Worm (Caenorhabditis elegans) whole organism, mixed stage, embryonic: ENCODE measurements around the gene Y53G8AR.5.

ENCODE experiments used
- bed-3 ChIP-seq: fragments of 200-800 bp; sonication (Bioruptor generic); optimal IDR thresholded peaks from 3 replicates; lab custom pipeline; 2018; ENCODE audit warnings: mild to moderate bottlenecking, missing genetic modification characterization, moderate library complexity, missing compliant biosample characterization
- blmp-1 ChIP-seq: fragments of 150-350 bp; optimal IDR thresholded peaks from 2 replicates; lab custom pipeline; 2014; ENCODE audit warnings: missing biosample characterization, missing genetic modification characterization
- ceh-39 ChIP-seq: fragments of 150-350 bp; optimal IDR thresholded peaks from 2 replicates; lab custom pipeline; 2014; ENCODE audit warnings: missing biosample characterization, missing genetic modification characterization
- ceh-83 ChIP-seq: fragments of 200-800 bp; sonication (Bioruptor generic); optimal IDR thresholded peaks from 2 replicates; lab custom pipeline; 2018; ENCODE audit warnings: mild to moderate bottlenecking, missing genetic modification characterization, missing compliant biosample characterization
- elt-1 ChIP-seq: sonication (generic microtip); optimal IDR thresholded peaks from 2 replicates; lab custom pipeline; 2017; ENCODE audit warnings: missing genetic modification characterization, mild to moderate bottlenecking, missing compliant biosample characterization, antibody characterized with exemption, moderate library complexity, borderline replicate concordance; ENCODE audit not compliant: insufficient read depth
- lin-13 ChIP-seq: fragments of 150-350 bp; optimal IDR thresholded peaks from 2 replicates; lab custom pipeline; 2014; ENCODE audit warnings: missing biosample characterization, missing genetic modification characterization
- lsy-2 ChIP-seq: fragments of 150-350 bp; optimal IDR thresholded peaks from 2 replicates; lab custom pipeline; 2014; ENCODE audit warnings: missing biosample characterization, missing genetic modification characterization
- nhr-28 ChIP-seq: fragments of 150-350 bp; optimal IDR thresholded peaks from 2 replicates; lab custom pipeline; 2014; ENCODE audit warnings: missing biosample characterization, missing genetic modification characterization
- nhr-76 ChIP-seq: sonication (generic microtip); optimal IDR thresholded peaks from 2 replicates; lab custom pipeline; 2017; ENCODE audit warnings: missing biosample characterization, missing genetic modification characterization
- sptf-1 ChIP-seq: sonication (generic microtip); optimal IDR thresholded peaks from 2 replicates; lab custom pipeline; 2017; ENCODE audit warnings: mild to moderate bottlenecking, missing genetic modification characterization, moderate library complexity, missing compliant biosample characterization
- unc-39 ChIP-seq: fragments of 150-350 bp; optimal IDR thresholded peaks from 2 replicates; lab custom pipeline; 2014; ENCODE audit warnings: missing biosample characterization, missing genetic modification characterization
- unc-62 ChIP-seq: fragments of 150-350 bp; optimal IDR thresholded peaks from 2 replicates; lab custom pipeline; 2014; ENCODE audit warnings: missing biosample characterization, missing genetic modification reagents, missing genetic modification characterization

DNA sequence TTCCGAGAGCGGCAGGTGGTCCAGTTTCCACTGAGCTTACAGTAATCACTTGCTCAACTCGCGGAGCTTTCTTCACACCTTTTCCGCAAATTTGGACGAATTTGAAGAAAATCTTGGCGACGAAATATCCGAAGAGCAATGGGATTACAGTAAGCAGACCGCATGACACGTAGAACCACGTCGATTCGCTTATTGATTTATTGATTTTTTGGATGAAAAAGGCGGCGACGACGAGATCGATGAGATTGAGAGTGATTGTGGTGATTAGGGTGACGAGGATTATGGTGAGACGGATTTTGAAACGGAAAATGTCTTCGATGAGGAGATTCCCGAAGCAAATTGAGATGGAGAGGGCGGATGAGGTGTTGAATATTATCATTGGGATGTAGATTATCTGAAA is 33.6 kb upstream of the Y53G8AR.5 start:
- TF ChIP-seq unc-39 (tag; lab: Kevin White, UChicago): no peak
- TF ChIP-seq nhr-76 (tag; lab: Kevin White, UChicago): no peak
- TF ChIP-seq bed-3: no peak
- no peak for TF ChIP-seq nhr-28 (tag; lab: Kevin White, UChicago)
- no peak for TF ChIP-seq sptf-1 (tag; lab: Kevin White, UChicago)
- no peak for TF ChIP-seq lsy-2 (tag; lab: Kevin White, UChicago)
- TF ChIP-seq ceh-39 (tag; lab: Kevin White, UChicago): no peak
- TF ChIP-seq unc-62 (GFP tag; lab: Kevin White, UChicago): no peak
- TF ChIP-seq elt-1: no peak
- TF ChIP-seq ceh-83 (GFP tag; lab: Kevin White, UChicago): no peak
- TF ChIP-seq lin-13 (tag; lab: Kevin White, UChicago): no peak
- no peak for TF ChIP-seq blmp-1
